Fruit fly (Drosophila melanogaster): ENCODE data around the gene Hers.
"Not testable (repeated sequence)": the region's sequence is repeated elsewhere in the genome, so short reads cannot be mapped to it uniquely, and the experiment has no call there.

DNA sequence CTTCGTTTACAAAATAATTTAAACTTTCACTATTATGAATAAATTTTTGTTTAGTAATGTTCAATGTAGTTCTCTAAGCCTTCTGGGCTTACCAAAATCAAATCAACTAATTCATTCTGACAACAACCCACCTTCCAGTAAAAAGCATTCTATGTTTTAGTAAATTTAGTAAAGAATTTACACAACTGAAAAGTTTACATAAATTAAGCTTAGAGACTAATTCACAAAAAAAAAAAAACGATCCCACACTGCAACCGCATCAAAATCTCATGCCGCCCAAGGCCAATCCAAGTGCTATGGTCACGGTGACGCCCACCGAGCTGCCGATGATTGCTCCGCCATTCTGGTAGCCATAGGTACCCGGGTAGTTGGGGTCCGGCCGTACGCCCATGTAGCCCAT is 54.4 kb downstream of the Hers start, which contains the start of gene CG45488:
- not testable (repeated sequence) for TF ChIP-seq Sin3A, insv (optimal IDR thresholded peaks at IDR 0.05)
